Worm (Caenorhabditis elegans) whole organism, L3 larva: Measurements from ENCODE around the gene C55A1.7.
"Not testable (repeated sequence)": the region's sequence is repeated elsewhere in the genome, so short reads cannot be mapped to it uniquely, and the experiment has no call there.

Experiments used
- ama-1 ChIP-seq: fragments of 150-350 bp; optimal IDR thresholded peaks from 2 replicates; lab custom pipeline; 2018
- ceh-16 ChIP-seq: sonication (generic microtip); optimal IDR thresholded peaks from 2 replicates; lab custom pipeline; 2017; ENCODE audit warnings: missing biosample characterization, missing genetic modification characterization
- fkh-10 ChIP-seq: sonication (generic microtip); optimal IDR thresholded peaks from 2 replicates; lab custom pipeline; 2017; ENCODE audit warnings: missing biosample characterization, missing genetic modification reagents, missing genetic modification characterization
- fkh-2 ChIP-seq: fragments of 150-350 bp; optimal IDR thresholded peaks from 2 replicates; lab custom pipeline; 2014; ENCODE audit warnings: missing biosample characterization, missing genetic modification reagents, missing genetic modification characterization
- fos-1 ChIP-seq: fragments of 150-350 bp; optimal IDR thresholded peaks from 2 replicates; lab custom pipeline; 2014; ENCODE audit warnings: missing biosample characterization, missing genetic modification characterization
- lin-39 ChIP-seq: fragments of 150-350 bp; optimal IDR thresholded peaks from 2 replicates; lab custom pipeline; 2018; ENCODE audit warnings: missing biosample characterization, missing genetic modification reagents, missing genetic modification characterization
- nfya-1 ChIP-seq: sonication (generic microtip); optimal IDR thresholded peaks from 2 replicates; lab custom pipeline; 2017; ENCODE audit warnings: missing genetic modification characterization, mild to moderate bottlenecking, missing compliant biosample characterization, antibody characterized with exemption, moderate library complexity; ENCODE audit not compliant: insufficient read depth
- nhr-12 ChIP-seq: fragments of 150-350 bp; optimal IDR thresholded peaks from 2 replicates; lab custom pipeline; 2014; ENCODE audit warnings: missing biosample characterization, missing genetic modification characterization
- nhr-237 ChIP-seq: fragments of 150-350 bp; optimal IDR thresholded peaks from 2 replicates; lab custom pipeline; 2014; ENCODE audit warnings: missing biosample characterization, missing genetic modification characterization
- nhr-28 ChIP-seq: fragments of 150-350 bp; optimal IDR thresholded peaks from 2 replicates; lab custom pipeline; 2014; ENCODE audit warnings: missing biosample characterization, missing genetic modification characterization
- pha-4 ChIP-seq: fragments of 150-350 bp; optimal IDR thresholded peaks from 2 replicates; lab custom pipeline; 2014; ENCODE audit warnings: missing biosample characterization, missing genetic modification reagents, missing genetic modification characterization
- snpc-4 ChIP-seq: fragments of 150-350 bp; optimal IDR thresholded peaks from 2 replicates; lab custom pipeline; 2014; ENCODE audit warnings: missing biosample characterization, missing genetic modification characterization
- unc-62 ChIP-seq: fragments of 150-350 bp; sonication (generic microtip); optimal IDR thresholded peaks from 4 replicates; lab custom pipeline; 2014; ENCODE audit warnings: missing biosample characterization, missing genetic modification reagents, missing genetic modification characterization

DNA sequence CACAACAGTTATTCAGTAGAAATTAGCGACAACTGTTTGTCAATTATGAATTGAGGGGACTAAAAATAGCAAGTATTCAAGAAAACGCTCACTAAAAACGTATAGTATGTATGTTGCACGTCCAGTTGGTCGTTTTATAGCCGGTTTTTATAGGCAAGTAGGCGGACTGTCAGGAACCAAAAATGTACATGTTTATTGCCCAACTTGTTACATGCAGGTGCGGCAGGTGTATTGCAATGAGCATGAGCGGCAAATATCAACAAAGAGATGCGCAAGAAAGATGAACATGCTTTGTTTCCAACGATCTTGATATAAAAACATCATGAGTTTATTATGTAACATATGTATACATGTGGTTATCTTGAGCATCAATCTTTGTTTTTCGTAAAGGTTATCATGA is 47.7 kb downstream of the C55A1.7 start, which contains the start of gene B0391.14:
- TF ChIP-seq unc-62; nfya-1 (tag; lab: Kevin White, UChicago); fos-1 (tag; lab: Kevin White, UChicago); ama-1 (lab: Kevin White, UChicago); fkh-2 (tag; lab: Kevin White, UChicago); lin-39; nhr-237; ceh-16; nhr-12 (tag; lab: Kevin White, UChicago); pha-4 (tag; lab: Kevin White, UChicago); nhr-28; fkh-10; snpc-4 (tag; lab: Kevin White, UChicago): not testable (repeated sequence)
